Worm (Caenorhabditis elegans) whole organism, L3 larva: ENCODE measurements around the gene dhhc-13.

Source experiments
- fkh-2 ChIP-seq: fragments of 150-350 bp; optimal IDR thresholded peaks from 2 replicates; lab custom pipeline; 2014; ENCODE audit warnings: missing biosample characterization, missing genetic modification reagents, missing genetic modification characterization
- nfya-1 ChIP-seq: sonication (generic microtip); optimal IDR thresholded peaks from 2 replicates; lab custom pipeline; 2017; ENCODE audit warnings: missing genetic modification characterization, mild to moderate bottlenecking, missing compliant biosample characterization, antibody characterized with exemption, moderate library complexity; ENCODE audit not compliant: insufficient read depth
- pha-4 ChIP-seq: fragments of 150-350 bp; optimal IDR thresholded peaks from 2 replicates; lab custom pipeline; 2014; ENCODE audit warnings: missing biosample characterization, missing genetic modification reagents, missing genetic modification characterization
- sea-2 ChIP-seq: fragments of 150-350 bp; sonication (generic microtip); optimal IDR thresholded peaks from 4 replicates; lab custom pipeline; 2014; ENCODE audit warnings: missing biosample characterization, missing genetic modification reagents, missing genetic modification characterization
- ztf-11 ChIP-seq: fragments of 150-350 bp; optimal IDR thresholded peaks from 2 replicates; lab custom pipeline; 2014; ENCODE audit warnings: missing biosample characterization, missing genetic modification characterization

DNA sequence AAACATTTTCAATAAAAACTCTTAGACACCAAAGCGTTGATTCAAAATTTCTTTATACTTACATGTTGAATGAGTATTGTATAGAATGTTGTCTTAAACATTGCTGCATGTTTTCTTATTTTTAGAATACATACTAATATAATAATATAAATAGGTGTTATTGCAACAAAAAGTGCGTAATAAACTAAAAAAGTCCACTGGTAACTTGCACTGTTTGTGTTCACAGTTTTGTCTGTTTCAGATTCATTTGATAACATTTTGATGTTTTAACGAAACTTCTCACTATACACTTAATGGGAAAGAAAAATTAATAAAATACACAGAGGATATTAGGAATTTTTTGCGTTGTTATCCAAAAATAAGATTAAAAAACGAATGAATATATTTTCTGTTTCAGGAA is 43.3 kb upstream of the dhhc-13 start, which contains the start of gene srv-19:
- TF ChIP-seq fkh-2 (no peak), pha-4 (no peak), nfya-1 (tag; lab: Kevin White, UChicago) (no peak), ztf-11 (tag; lab: Kevin White, UChicago) (no peak), sea-2 (GFP tag; lab: Kevin White, UChicago) (no peak)
